Fruit fly (Drosophila melanogaster) whole organism: ENCODE data around the gene CG43136.
A peak's percentile ranks its signal among the peaks of the same experiment; 100 is the strongest.

Experiments used
- CG8478 ChIP-seq: fragments of >200 bp; optimal IDR thresholded peaks from 2 replicates; lab custom pipeline; 2018; ENCODE audit warnings: inconsistent platforms
- EcR ChIP-seq, 2 experiments: fragments of >200 bp; optimal IDR thresholded peaks; 2 replicates each; lab custom pipeline; 2017; ENCODE audit warnings: missing biosample characterization in 2 of 2, missing genetic modification characterization in 2 of 2, missing genetic modification reagents in 2 of 2
- pan ChIP-seq: fragments of >200 bp; optimal IDR thresholded peaks from 2 replicates; lab custom pipeline; 2017
- psq ChIP-seq: fragments of >200 bp; optimal IDR thresholded peaks from 2 replicates; lab custom pipeline; 2017
- usp ChIP-seq: fragments of >200 bp; optimal IDR thresholded peaks from 2 replicates; lab custom pipeline; 2017; ENCODE audit warnings: missing biosample characterization, missing genetic modification characterization, mixed read lengths

DNA sequence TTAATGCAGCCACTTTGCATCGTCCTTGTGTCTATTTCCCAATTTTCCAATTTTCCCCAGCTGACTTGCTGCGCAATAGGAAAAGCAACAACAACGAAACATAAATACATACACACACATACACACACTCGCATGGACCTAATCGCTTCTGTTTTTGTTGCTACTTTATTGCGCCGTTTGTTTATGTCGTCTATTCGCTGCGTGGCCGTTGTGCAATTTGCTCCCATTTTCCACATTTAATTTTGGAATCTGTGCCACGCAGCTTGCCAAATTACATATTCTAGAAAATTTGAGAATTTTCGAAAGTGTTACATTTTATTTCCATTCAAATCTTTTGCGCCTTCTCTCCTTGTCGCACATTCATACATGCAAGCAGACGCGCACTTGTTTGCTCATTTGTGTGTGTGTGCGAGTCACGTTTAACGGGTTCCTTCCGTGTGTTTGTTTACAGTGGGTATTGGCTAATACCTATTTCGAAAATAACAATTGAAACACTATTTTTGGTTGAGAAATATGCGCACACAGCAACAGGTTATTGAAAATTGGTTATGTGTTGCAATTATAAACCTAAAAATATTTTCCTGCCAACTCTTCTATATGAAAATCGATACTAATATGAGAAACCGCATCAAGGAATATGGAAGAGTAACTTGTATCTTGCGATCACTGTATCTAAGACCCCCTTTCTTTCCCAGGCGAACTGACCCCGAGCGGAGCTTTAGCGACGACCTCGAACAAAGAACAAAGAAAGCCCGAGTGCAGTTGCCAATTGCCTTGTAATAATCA is 26.8 kb downstream of the CG43136 start:
- TF ChIP-seq CG8478 (lab: Kevin White, UChicago) (peak; percentile 42), pan (lab: Kevin White, UChicago) (no peak), EcR (GFP tag; optimal IDR thresholded peaks at IDR 0.05; lab: Kevin White, UChicago) (no peak), psq (lab: Kevin White, UChicago) (no peak), usp (GFP tag; lab: Kevin White, UChicago) (no peak)
